Fruit fly (Drosophila melanogaster): Measurements from ENCODE around the gene ergic53.

ergic53 gene

dm6 chr3L:8518516-8519087, 16.2 kb upstream of the ergic53 start, which contains the start of gene GstO3 (continued):
- TF ChIP-seq stc (GFP tag; IDR thresholded peaks at IDR 0.05) (no peak), CG12391 (tag; optimal IDR thresholded peaks at IDR 0.05) (no peak), gfzf (GFP tag; optimal IDR thresholded peaks at IDR 0.05) (no peak), chinmo (GFP tag; IDR thresholded peaks at IDR 0.05; ENCODE audit: partially characterized antibody) (peak; percentile 71; the same call in 1 of the 4 replicates), CG15514 (GFP tag; optimal IDR thresholded peaks at IDR 0.05) (peak; percentile 52), Med (GFP tag) (peak; percentile 51), mirr (GFP tag; optimal IDR thresholded peaks at IDR 0.05) (no peak), ato (GFP tag; IDR thresholded peaks at IDR 0.05; ENCODE audit: partially characterized antibody) (no peak), Pdp1 (GFP tag; optimal IDR thresholded peaks at IDR 0.05) (peak in 1 of 2 experiments; percentile 59), da (GFP tag; optimal IDR thresholded peaks at IDR 0.05) (no peak), CG1792 (GFP tag; optimal IDR thresholded peaks at IDR 0.05) (no peak), CG11560 (tag; IDR thresholded peaks at IDR 0.05) (no peak), CG9876 (GFP tag; optimal IDR thresholded peaks at IDR 0.05) (no peak), HmgZ (tag; optimal IDR thresholded peaks at IDR 0.05) (no peak), CG30403 (GFP tag; optimal IDR thresholded peaks at IDR 0.05) (no peak), D19A (tag; optimal IDR thresholded peaks at IDR 0.05) (no peak), Fer2 (tag; optimal IDR thresholded peaks at IDR 0.05) (no peak), CG1529 (GFP tag; optimal IDR thresholded peaks at IDR 0.05) (no peak), CG8290 (GFP tag; optimal IDR thresholded peaks at IDR 0.05) (no peak), CG8290 (tag; optimal IDR thresholded peaks at IDR 0.05) (no peak), lab (GFP tag; optimal IDR thresholded peaks at IDR 0.05) (peak; percentile 34), tll (GFP tag; optimal IDR thresholded peaks at IDR 0.05) (no peak), hb (GFP tag; IDR thresholded peaks at IDR 0.05; ENCODE audit: partially characterized antibody) (no peak), CG12942 (GFP tag; optimal IDR thresholded peaks at IDR 0.05) (no peak), exex (tag; optimal IDR thresholded peaks at IDR 0.05) (peak; percentile 19), Vsx1 (GFP tag; optimal IDR thresholded peaks at IDR 0.05) (no peak), Sox100B (GFP tag; optimal IDR thresholded peaks at IDR 0.05) (no peak), CG3163 (GFP tag; optimal IDR thresholded peaks at IDR 0.05) (peak; percentile 93), CG4282 (GFP tag; optimal IDR thresholded peaks at IDR 0.05) (no peak), CG6813 (GFP tag; optimal IDR thresholded peaks at IDR 0.05) (no peak), gce (GFP tag; IDR thresholded peaks at IDR 0.05) (no peak), CG7987 (GFP tag; optimal IDR thresholded peaks at IDR 0.05) (no peak), ERR (GFP tag; optimal IDR thresholded peaks at IDR 0.05) (no peak), lov (optimal IDR thresholded peaks at IDR 0.05) (no peak), lov (GFP tag; IDR thresholded peaks at IDR 0.05) (no peak), bsh (GFP tag; optimal IDR thresholded peaks at IDR 0.05) (peak in 1 of 2 experiments; percentile 38), CG2199 (GFP tag; IDR thresholded peaks at IDR 0.05) (no peak), nom (GFP tag; optimal IDR thresholded peaks at IDR 0.05) (peak; percentile 81), CG31365 (tag; optimal IDR thresholded peaks at IDR 0.05) (no peak), gro (GFP tag; optimal IDR thresholded peaks at IDR 0.05) (peak; percentile 3), BEAF-32 (GFP tag; optimal IDR thresholded peaks at IDR 0.05) (no peak), fd64A (GFP tag; optimal IDR thresholded peaks at IDR 0.05) (no peak), ems (GFP tag; optimal IDR thresholded peaks at IDR 0.05) (no peak), CG14860 (GFP tag; IDR thresholded peaks at IDR 0.05; ENCODE audit: partially characterized antibody) (no peak), gem (tag; optimal IDR thresholded peaks at IDR 0.05) (no peak), wor (GFP tag; IDR thresholded peaks at IDR 0.05) (no peak), Fer1 (GFP tag; optimal IDR thresholded peaks at IDR 0.05) (peak; percentile 43), Trl (optimal IDR thresholded peaks at IDR 0.05) (peak in 1 of 2 experiments; percentile 85), Trl (GFP tag; optimal IDR thresholded peaks at IDR 0.05) (no peak), Six4 (GFP tag; optimal IDR thresholded peaks at IDR 0.05) (no peak)

Measured in whole organism, embryonic.